Worm (Caenorhabditis elegans) whole organism, L3 larva: ENCODE results near the gene W01A11.7.
A peak's percentile ranks its signal among the peaks of the same experiment; 100 is the strongest.

Experiments
- R02D3.7 ChIP-seq: fragments of 150-350 bp; optimal IDR thresholded peaks from 2 replicates; lab custom pipeline; 2014; ENCODE audit warnings: missing biosample characterization, missing genetic modification characterization
- ZK546.5 ChIP-seq: sonication (generic microtip); optimal IDR thresholded peaks from 2 replicates; lab custom pipeline; 2017; ENCODE audit warnings: missing biosample characterization, missing genetic modification characterization
- aly-2 ChIP-seq: fragments of 150-350 bp; optimal IDR thresholded peaks from 2 replicates; lab custom pipeline; 2014; ENCODE audit warnings: missing biosample characterization, missing genetic modification characterization
- ama-1 ChIP-seq: fragments of 150-350 bp; optimal IDR thresholded peaks from 2 replicates; lab custom pipeline; 2018
- ceh-28 ChIP-seq: fragments of 150-350 bp; optimal IDR thresholded peaks from 2 replicates; lab custom pipeline; 2014; ENCODE audit warnings: missing biosample characterization, missing genetic modification reagents, missing genetic modification characterization
- ceh-82 ChIP-seq: fragments of 150-350 bp; optimal IDR thresholded peaks from 2 replicates; lab custom pipeline; 2014; ENCODE audit warnings: missing biosample characterization, missing genetic modification characterization
- daf-12 ChIP-seq: fragments of 150-350 bp; optimal IDR thresholded peaks from 2 replicates; lab custom pipeline; 2014; ENCODE audit warnings: missing biosample characterization, missing genetic modification reagents, missing genetic modification characterization
- egl-5 ChIP-seq: fragments of 150-350 bp; optimal IDR thresholded peaks from 2 replicates; lab custom pipeline; 2017; ENCODE audit warnings: missing biosample characterization, missing genetic modification reagents, missing genetic modification characterization, inconsistent platforms
- elt-2 ChIP-seq: sonication (generic microtip); optimal IDR thresholded peaks from 2 replicates; lab custom pipeline; 2016; ENCODE audit warnings: missing genetic modification reagents, mild to moderate bottlenecking, missing genetic modification characterization, missing compliant biosample characterization
- elt-3 ChIP-seq, 3 experiments: fragments of 150-350 bp in 1 of 3; sonication (generic microtip) in 2 of 3; optimal IDR thresholded peaks; 2 replicates in 2 of 3; 4 replicates in 1 of 3; lab custom pipeline; 2014 to 2017; ENCODE audit warnings: missing biosample characterization in 3 of 3, missing genetic modification characterization in 3 of 3
- eor-1 ChIP-seq, 2 experiments: fragments of 150-350 bp; optimal IDR thresholded peaks; 2 replicates each; lab custom pipeline; 2014 to 2018; ENCODE audit warnings: missing biosample characterization in 2 of 2, missing genetic modification characterization in 2 of 2
- fkh-10 ChIP-seq: sonication (generic microtip); optimal IDR thresholded peaks from 2 replicates; lab custom pipeline; 2017; ENCODE audit warnings: missing biosample characterization, missing genetic modification reagents, missing genetic modification characterization
- fkh-2 ChIP-seq: fragments of 150-350 bp; optimal IDR thresholded peaks from 2 replicates; lab custom pipeline; 2014; ENCODE audit warnings: missing biosample characterization, missing genetic modification reagents, missing genetic modification characterization
- fos-1 ChIP-seq: fragments of 150-350 bp; optimal IDR thresholded peaks from 2 replicates; lab custom pipeline; 2014; ENCODE audit warnings: missing biosample characterization, missing genetic modification characterization
- hmg-11 ChIP-seq: sonication (generic microtip); optimal IDR thresholded peaks from 2 replicates; lab custom pipeline; 2016; ENCODE audit warnings: missing genetic modification characterization, missing compliant biosample characterization
- jun-1 ChIP-seq: fragments of 150-350 bp; optimal IDR thresholded peaks from 2 replicates; lab custom pipeline; 2014; ENCODE audit warnings: missing biosample characterization, missing genetic modification reagents, missing genetic modification characterization
- lin-15B ChIP-seq: fragments of 150-350 bp; optimal IDR thresholded peaks from 2 replicates; lab custom pipeline; 2014; ENCODE audit warnings: missing biosample characterization, missing genetic modification characterization
- lin-39 ChIP-seq: fragments of 150-350 bp; optimal IDR thresholded peaks from 2 replicates; lab custom pipeline; 2018; ENCODE audit warnings: missing biosample characterization, missing genetic modification reagents, missing genetic modification characterization
- lsy-12 ChIP-seq: sonication (generic microtip); optimal IDR thresholded peaks from 2 replicates; lab custom pipeline; 2016; ENCODE audit warnings: mild to moderate bottlenecking, missing genetic modification characterization, missing compliant biosample characterization
- mdl-1 ChIP-seq: fragments of 150-350 bp; optimal IDR thresholded peaks from 2 replicates; lab custom pipeline; 2014; ENCODE audit warnings: missing biosample characterization, missing genetic modification characterization
- nfya-1 ChIP-seq: sonication (generic microtip); optimal IDR thresholded peaks from 2 replicates; lab custom pipeline; 2017; ENCODE audit warnings: missing genetic modification characterization, mild to moderate bottlenecking, missing compliant biosample characterization, antibody characterized with exemption, moderate library complexity; ENCODE audit not compliant: insufficient read depth
- nhr-11 ChIP-seq: fragments of 150-350 bp; optimal IDR thresholded peaks from 2 replicates; lab custom pipeline; 2014; ENCODE audit warnings: missing biosample characterization, missing genetic modification characterization
- nhr-23 ChIP-seq: fragments of 150-350 bp; optimal IDR thresholded peaks from 2 replicates; lab custom pipeline; 2014; ENCODE audit warnings: missing biosample characterization, missing genetic modification reagents, missing genetic modification characterization
- nhr-237 ChIP-seq: fragments of 150-350 bp; optimal IDR thresholded peaks from 2 replicates; lab custom pipeline; 2014; ENCODE audit warnings: missing biosample characterization, missing genetic modification characterization
- nhr-25 ChIP-seq: sonication (generic microtip); optimal IDR thresholded peaks from 2 replicates; lab custom pipeline; 2017; ENCODE audit warnings: missing biosample characterization, missing genetic modification characterization
- nhr-28 ChIP-seq: fragments of 150-350 bp; optimal IDR thresholded peaks from 2 replicates; lab custom pipeline; 2014; ENCODE audit warnings: missing biosample characterization, missing genetic modification characterization
- nhr-43 ChIP-seq: sonication (generic microtip); optimal IDR thresholded peaks from 2 replicates; lab custom pipeline; 2016; ENCODE audit warnings: mild to moderate bottlenecking, missing genetic modification characterization, missing compliant biosample characterization; ENCODE audit not compliant: poor library complexity, severe bottlenecking
- nhr-67 ChIP-seq: fragments of 150-350 bp; optimal IDR thresholded peaks from 2 replicates; lab custom pipeline; 2014; ENCODE audit warnings: missing biosample characterization, missing genetic modification characterization
- nhr-76 ChIP-seq: fragments of 150-350 bp; sonication (generic microtip); optimal IDR thresholded peaks from 5 replicates; lab custom pipeline; 2014; ENCODE audit warnings: missing biosample characterization, missing genetic modification characterization
- nhr-77 ChIP-seq: fragments of 150-350 bp; optimal IDR thresholded peaks from 2 replicates; lab custom pipeline; 2014; ENCODE audit warnings: missing biosample characterization, missing genetic modification characterization
- pqm-1 ChIP-seq: fragments of 150-350 bp; optimal IDR thresholded peaks from 2 replicates; lab custom pipeline; 2017; ENCODE audit warnings: missing biosample characterization, missing genetic modification characterization, inconsistent platforms
- sea-2 ChIP-seq: fragments of 150-350 bp; sonication (generic microtip); optimal IDR thresholded peaks from 4 replicates; lab custom pipeline; 2014; ENCODE audit warnings: missing biosample characterization, missing genetic modification reagents, missing genetic modification characterization
- skn-1 ChIP-seq: fragments of 150-350 bp; optimal IDR thresholded peaks from 2 replicates; lab custom pipeline; 2014; ENCODE audit warnings: missing biosample characterization, missing genetic modification characterization
- snpc-4 ChIP-seq: fragments of 150-350 bp; optimal IDR thresholded peaks from 2 replicates; lab custom pipeline; 2014; ENCODE audit warnings: missing biosample characterization, missing genetic modification characterization
- tbx-2 ChIP-seq: sonication (generic microtip); optimal IDR thresholded peaks from 2 replicates; lab custom pipeline; 2016; ENCODE audit warnings: mild to moderate bottlenecking, missing genetic modification characterization, missing compliant biosample characterization
- unc-39 ChIP-seq: sonication (generic microtip); optimal IDR thresholded peaks from 4 replicates; lab custom pipeline; 2017; ENCODE audit warnings: missing biosample characterization, missing genetic modification characterization
- ztf-11 ChIP-seq: fragments of 150-350 bp; optimal IDR thresholded peaks from 2 replicates; lab custom pipeline; 2014; ENCODE audit warnings: missing biosample characterization, missing genetic modification characterization
- ztf-4 ChIP-seq: fragments of 150-350 bp; optimal IDR thresholded peaks from 2 replicates; lab custom pipeline; 2014; ENCODE audit warnings: missing biosample characterization, missing genetic modification characterization

The W01A11.7 gene

DNA sequence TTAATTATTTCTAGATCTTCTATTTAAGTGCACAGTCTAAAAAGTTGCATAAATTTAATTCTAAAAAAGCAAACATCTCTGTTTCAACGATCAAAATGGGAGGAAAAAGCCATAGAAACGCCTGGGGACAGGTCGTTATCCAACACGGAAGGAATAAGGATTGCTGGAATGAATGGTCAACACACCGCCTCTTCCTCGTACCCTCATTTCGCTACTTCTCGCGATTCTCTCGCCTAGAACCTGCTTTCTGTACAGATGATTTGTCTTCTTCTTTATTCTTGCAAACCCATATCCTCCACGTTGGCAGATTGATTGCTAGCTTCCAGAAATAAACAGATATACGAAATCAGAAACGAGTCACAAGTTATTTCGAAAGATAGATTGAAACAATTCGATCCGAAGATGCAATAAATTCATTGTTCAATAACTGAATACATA lies 9.7 kb upstream of the W01A11.7 start, which contains the start of gene dpy-11 (continued):
- TF ChIP-seq ZK546.5 (tag; lab: Kevin White, UChicago) (no peak), sea-2 (GFP tag; lab: Kevin White, UChicago) (no peak), hmg-11 (tag; lab: Kevin White, UChicago) (no peak), lin-15B (tag; lab: Kevin White, UChicago) (no peak), pqm-1 (no peak), eor-1 (tag; optimal IDR thresholded peaks at IDR 0.05; lab: Kevin White, UChicago) (no peak), jun-1 (no peak), mdl-1 (tag; lab: Kevin White, UChicago) (no peak), nhr-28 (no peak), nhr-67 (tag; lab: Kevin White, UChicago) (no peak), nhr-77 (no peak), nhr-237 (no peak), snpc-4 (tag; lab: Kevin White, UChicago) (no peak), R02D3.7 (tag; lab: Kevin White, UChicago) (no peak), skn-1 (no peak), nhr-23 (peak; percentile 66), nfya-1 (tag; lab: Kevin White, UChicago) (peak; percentile 14), ceh-28 (tag; lab: Kevin White, UChicago) (peak; percentile 10), ztf-11 (tag; lab: Kevin White, UChicago) (no peak), nhr-25 (tag; lab: Kevin White, UChicago) (peak; percentile 66), lsy-12 (tag; lab: Kevin White, UChicago) (peak; percentile 46), elt-2 (tag; lab: Kevin White, UChicago) (peak; percentile 29), egl-5 (peak; percentile 52)

ce11 chrV:6513786-6514430 lies 8.7 kb upstream of the W01A11.7 start:
- TF ChIP-seq nhr-23 (peak; percentile 92), fos-1 (no peak), ceh-28 (tag; lab: Kevin White, UChicago) (peak; percentile 46), nhr-43 (peak; percentile 18), nhr-237 (no peak)

- TF ChIP-seq aly-2 (tag; lab: Kevin White, UChicago) (no peak), nhr-23 (peak; percentile 1), elt-2 (tag; lab: Kevin White, UChicago) (no peak), nhr-67 (tag; lab: Kevin White, UChicago) (no peak), nhr-43 (peak; percentile 28), fkh-10 (no peak), nhr-25 (tag; lab: Kevin White, UChicago) (peak; percentile 68)
Observed at ce11 chrV:6513356-6513755, 8.2 kb upstream of the W01A11.7 start.

- TF ChIP-seq ama-1 (lab: Kevin White, UChicago): peak; percentile 52
- peak in 1 of 3 experiments; percentile 25 for TF ChIP-seq elt-3 (tag; optimal IDR thresholded peaks at IDR 0.05; lab: Kevin White, UChicago)
- no peak for TF ChIP-seq nhr-76 (tag; lab: Kevin White, UChicago)
- TF ChIP-seq aly-2 (tag; lab: Kevin White, UChicago): no peak
- TF ChIP-seq nhr-23: peak; percentile 51
Observed at ce11 chrV:6511121-6511520, 5.9 kb upstream of the W01A11.7 start, which contains the start of gene ubh-1. Gene ubh-1, minus strand, starts transcription at chrV:6511409.

DNA sequence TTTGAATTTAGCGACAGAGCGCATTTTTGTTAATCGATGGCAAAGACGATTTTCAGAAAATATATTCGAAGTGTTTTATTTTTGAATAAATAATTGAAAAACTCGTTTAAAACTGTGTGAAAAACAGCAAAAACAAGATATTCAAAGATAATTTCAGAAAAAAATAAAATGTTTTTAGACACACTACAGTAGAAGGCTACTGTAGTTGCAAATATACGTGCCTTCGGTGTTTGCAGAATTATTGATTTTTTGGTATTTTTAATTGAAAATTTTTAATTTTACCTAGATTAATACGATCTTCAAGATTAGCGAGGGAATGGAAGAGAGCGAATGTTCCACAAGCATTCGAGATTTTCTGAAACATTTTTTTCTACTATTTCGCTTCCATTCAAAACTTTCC lies 5.4 kb upstream of the W01A11.7 start:
- no peak for TF ChIP-seq nhr-43
- no peak for TF ChIP-seq fkh-2
- TF ChIP-seq nhr-25 (tag; lab: Kevin White, UChicago): no peak
- no peak for TF ChIP-seq lin-15B (tag; lab: Kevin White, UChicago)
- no peak for TF ChIP-seq daf-12 (tag; lab: Kevin White, UChicago)
- no peak for TF ChIP-seq ztf-4 (tag; lab: Kevin White, UChicago)
- TF ChIP-seq jun-1: no peak
- no peak for TF ChIP-seq ceh-82 (tag; lab: Kevin White, UChicago)
- TF ChIP-seq lin-39 (tag; lab: Kevin White, UChicago): no peak
- TF ChIP-seq nhr-11 (tag; lab: Kevin White, UChicago): no peak
- no peak for TF ChIP-seq mdl-1 (tag; lab: Kevin White, UChicago)
- TF ChIP-seq unc-39 (tag; lab: Kevin White, UChicago): no peak
- no peak for TF ChIP-seq tbx-2 (tag; lab: Kevin White, UChicago)
- TF ChIP-seq nhr-76 (tag; lab: Kevin White, UChicago): no peak
